Worm (Caenorhabditis elegans): ENCODE results near the gene rrsr-1.
A peak's percentile ranks its signal among the peaks of the same experiment; 100 is the strongest.

Gene rrsr-1

ce11 chrV:14417735-14418134, 7.1 kb downstream of the rrsr-1 start, which contains the start of the genes nxf-2 and set-31:
nxf-2 (minus strand) TSS chrV:14417835.
set-31 (plus strand) TSS chrV:14417903.
- TF ChIP-seq nhr-27 (tag; optimal IDR thresholded peaks at IDR 0.05) (no peak), atf-7 (tag; optimal IDR thresholded peaks at IDR 0.05) (no peak), bed-1 (GFP tag; IDR thresholded peaks at IDR 0.05) (no peak), xnd-1 (tag; optimal IDR thresholded peaks at IDR 0.05) (no peak), ceh-91 (GFP tag; IDR thresholded peaks at IDR 0.05) (no peak), lsl-1 (GFP tag; optimal IDR thresholded peaks at IDR 0.05) (peak; percentile 58), D2030.7 (GFP tag; IDR thresholded peaks at IDR 0.05) (no peak), F33H1.4 (GFP tag; IDR thresholded peaks at IDR 0.05) (peak; percentile 46; the same call in 1 of the 2 replicates), B0035.1 (tag; optimal IDR thresholded peaks at IDR 0.05) (no peak), nfya-1 (tag; optimal IDR thresholded peaks at IDR 0.05; ENCODE audit: borderline replicate concordance, insufficient read depth) (no peak), attf-6 (GFP tag; IDR thresholded peaks at IDR 0.05) (no peak), nhr-80 (tag; optimal IDR thresholded peaks at IDR 0.05) (no peak), gei-17 (GFP tag; optimal IDR thresholded peaks at IDR 0.05) (no peak), mes-4 (tag; optimal IDR thresholded peaks at IDR 0.05) (no peak), efl-1 (GFP tag; optimal IDR thresholded peaks at IDR 0.05) (no peak), T26A5.8 (tag; optimal IDR thresholded peaks at IDR 0.05) (no peak)

ce11 chrV:14414964-14415564, 9.7 kb downstream of the rrsr-1 start, which contains the start of the genes nxf-1 and C15H11.11:
nxf-1 (minus strand) TSS chrV:14415014.
C15H11.11 (plus strand) TSS chrV:14415499.
- TF ChIP-seq hlh-26 (GFP tag; conservative IDR thresholded peaks at IDR 0.05) (no peak), tbp1 (GFP tag; optimal IDR thresholded peaks at IDR 0.05) (peak; percentile 19), cebp-1 (GFP tag; IDR thresholded peaks at IDR 0.05) (peak; percentile 54; the same call in 1 of the 2 replicates), cebp-1 (tag; optimal IDR thresholded peaks at IDR 0.05) (peak; percentile 90), atf-7 (tag; optimal IDR thresholded peaks at IDR 0.05) (peak; percentile 73), madf-6 (GFP tag; IDR thresholded peaks at IDR 0.05) (0 out of 2 replicates have a peak, but pooled peaks have one; percentile 22), pbrm-1 (GFP tag; IDR thresholded peaks at IDR 0.05) (0 out of 2 replicates have a peak, but pooled peaks have one; percentile 13), cebp-2 (GFP tag; IDR thresholded peaks at IDR 0.05) (no peak), hsf-1 (GFP tag; IDR thresholded peaks at IDR 0.05) (0 out of 2 replicates have a peak, but pooled peaks have one; percentile 35), let-607 (tag; optimal IDR thresholded peaks at IDR 0.05) (peak in 1 of 2 experiments; percentile 10), lsl-1 (GFP tag; optimal IDR thresholded peaks at IDR 0.05) (peak; percentile 77), unc-62 (GFP tag; optimal IDR thresholded peaks at IDR 0.05) (no peak), attf-6 (GFP tag; IDR thresholded peaks at IDR 0.05) (no peak), ztf-26 (tag; optimal IDR thresholded peaks at IDR 0.05) (no peak), snpc-1.3 (tag; optimal IDR thresholded peaks at IDR 0.05; ENCODE audit: insufficient read depth) (peak; percentile 29), lin-35 (GFP tag; optimal IDR thresholded peaks at IDR 0.05) (peak in 1 of 3 experiments; percentile 33), ama-1 (optimal IDR thresholded peaks at IDR 0.05) (peak; percentile 6), ama-1 (GFP tag; optimal IDR thresholded peaks at IDR 0.05) (no peak), nhr-120 (GFP tag; IDR thresholded peaks at IDR 0.05) (no peak), rcor-1 (GFP tag; IDR thresholded peaks at IDR 0.05) (0 out of 2 replicates have a peak, but pooled peaks have one; percentile 36), nhr-80 (tag; optimal IDR thresholded peaks at IDR 0.05) (peak; percentile 83), ekl-4 (GFP tag; IDR thresholded peaks at IDR 0.05) (0 out of 2 replicates have a peak, but pooled peaks have one; percentile 31), rpc-1 (optimal IDR thresholded peaks at IDR 0.05) (no peak), rpc-1 (tag; optimal IDR thresholded peaks at IDR 0.05) (no peak), dox-1 (GFP tag; IDR thresholded peaks at IDR 0.05) (peak; percentile 55), lir-1 (GFP tag; conservative IDR thresholded peaks at IDR 0.05) (no peak; the same call in 1 of the 2 replicates), F33H1.4 (GFP tag; IDR thresholded peaks at IDR 0.05) (no peak), mcd-1 (GFP tag; IDR thresholded peaks at IDR 0.05) (peak; percentile 66), D2030.7 (GFP tag; IDR thresholded peaks at IDR 0.05) (no peak), nhr-90 (tag; optimal IDR thresholded peaks at IDR 0.05) (no peak), ets-4 (GFP tag; optimal IDR thresholded peaks at IDR 0.05) (no peak), lag-1 (GFP tag; IDR thresholded peaks at IDR 0.05) (no peak), efl-1 (GFP tag; optimal IDR thresholded peaks at IDR 0.05) (no peak), sptf-2 (GFP tag; optimal IDR thresholded peaks at IDR 0.05) (no peak), him-1 (tag; optimal IDR thresholded peaks at IDR 0.05) (no peak), ceh-100 (GFP tag; IDR thresholded peaks at IDR 0.05) (peak; percentile 44; the same call in 1 of the 2 replicates), F39B2.1 (GFP tag; IDR thresholded peaks at IDR 0.05) (no peak)
